Fruit fly (Drosophila melanogaster) whole organism, embryonic: ENCODE results near the gene CG12123.
A peak's percentile ranks its signal among the peaks of the same experiment; 100 is the strongest.

Source experiments
- Atf-2 ChIP-seq: fragments of 200-800 bp; sonication (Bioruptor generic); optimal IDR thresholded peaks from 2 replicates; lab custom pipeline; 2016; ENCODE audit warnings: missing biosample characterization, missing genetic modification characterization
- Atf6 ChIP-seq: fragments of 200-800 bp; sonication (Bioruptor generic); IDR thresholded peaks from 2 replicates; pipeline ENCODE4 v1.3.6; 2022; ENCODE audit warnings: missing biosample characterization, missing genetic modification characterization
- CG10267 ChIP-seq: fragments of 200-800 bp; sonication (Bioruptor generic); optimal IDR thresholded peaks from 2 replicates; lab custom pipeline; 2018; ENCODE audit warnings: missing biosample characterization, mild to moderate bottlenecking, missing genetic modification characterization, moderate library complexity
- CG10366 ChIP-seq: fragments of 200-800 bp; sonication (Bioruptor generic); IDR thresholded peaks from 2 replicates; pipeline ENCODE4 v1.3.6; 2022; ENCODE audit warnings: missing biosample characterization, missing genetic modification characterization
- CG11695 ChIP-seq: fragments of 200-800 bp; sonication (Bioruptor generic); IDR thresholded peaks from 3 replicates; pipeline ENCODE4 v1.3.6; 2022; ENCODE audit warnings: missing biosample characterization, missing genetic modification characterization
- CG13775 ChIP-seq: fragments of 200-800 bp; sonication (Bioruptor generic); optimal IDR thresholded peaks from 3 replicates; lab custom pipeline; 2017; ENCODE audit warnings: missing biosample characterization, mild to moderate bottlenecking, missing genetic modification characterization
- CG15269 ChIP-seq: fragments of 200-800 bp; sonication (Bioruptor generic); optimal IDR thresholded peaks from 2 replicates; lab custom pipeline; 2018; ENCODE audit warnings: missing biosample characterization, mild to moderate bottlenecking, missing genetic modification characterization, moderate library complexity
- CG15601 ChIP-seq: fragments of 200-800 bp; sonication (Bioruptor generic); optimal IDR thresholded peaks from 3 replicates; lab custom pipeline; 2019; ENCODE audit warnings: missing biosample characterization, mild to moderate bottlenecking, missing genetic modification characterization, moderate library complexity
- CG1602 ChIP-seq: fragments of 200-800 bp; sonication (Bioruptor generic); optimal IDR thresholded peaks from 3 replicates; lab custom pipeline; 2016; ENCODE audit warnings: missing biosample characterization, missing genetic modification characterization
- CG1603 ChIP-seq: fragments of 200-800 bp; sonication (Bioruptor generic); optimal IDR thresholded peaks from 2 replicates; lab custom pipeline; 2019; ENCODE audit warnings: missing biosample characterization, mild to moderate bottlenecking, missing genetic modification characterization, moderate library complexity
- CG16815 ChIP-seq: fragments of 200-800 bp; sonication (Bioruptor generic); optimal IDR thresholded peaks from 3 replicates; lab custom pipeline; 2017; ENCODE audit warnings: missing biosample characterization, mild to moderate bottlenecking, missing genetic modification characterization
- CG17328 ChIP-seq: fragments of 200-800 bp; sonication (Bioruptor generic); IDR thresholded peaks from 2 replicates; pipeline ENCODE4 v1.3.6; 2022; ENCODE audit warnings: missing biosample characterization, missing genetic modification characterization
- CG17361 ChIP-seq: fragments of 200-800 bp; sonication (Bioruptor generic); IDR thresholded peaks from 3 replicates; pipeline ENCODE4 v1.3.6; 2022; ENCODE audit warnings: missing biosample characterization, missing genetic modification characterization
- CG18619 ChIP-seq: fragments of 200-800 bp; sonication (Bioruptor generic); optimal IDR thresholded peaks from 3 replicates; lab custom pipeline; 2017; ENCODE audit warnings: missing biosample characterization, mild to moderate bottlenecking, missing genetic modification characterization
- CG2875 ChIP-seq: fragments of 200-800 bp; sonication (Bioruptor generic); optimal IDR thresholded peaks from 2 replicates; lab custom pipeline; 2017; ENCODE audit warnings: missing biosample characterization, mild to moderate bottlenecking, missing genetic modification characterization, missing genetic modification reagents
- CG31441 ChIP-seq: fragments of 200-800 bp; sonication (Bioruptor generic); IDR thresholded peaks from 2 replicates; pipeline ENCODE4 v1.3.6; 2022; ENCODE audit warnings: missing biosample characterization, missing genetic modification characterization
- CG32772 ChIP-seq: fragments of 200-800 bp; sonication (Bioruptor generic); IDR thresholded peaks from 2 replicates; pipeline ENCODE4 v1.3.6; 2022; ENCODE audit warnings: missing biosample characterization, missing genetic modification characterization
- CG3407 ChIP-seq: fragments of 200-800 bp; sonication (Bioruptor generic); optimal IDR thresholded peaks from 2 replicates; lab custom pipeline; 2018; ENCODE audit warnings: missing biosample characterization, mild to moderate bottlenecking, missing genetic modification characterization
- CG34422 ChIP-seq: fragments of 200-800 bp; sonication (Bioruptor generic); IDR thresholded peaks from 3 replicates; pipeline ENCODE4 v1.3.6; 2022; ENCODE audit warnings: missing biosample characterization, missing genetic modification characterization
- CG42726 ChIP-seq: fragments of 200-800 bp; sonication (Bioruptor generic); IDR thresholded peaks from 2 replicates; pipeline ENCODE4 v1.3.6; 2022; ENCODE audit warnings: missing biosample characterization, missing genetic modification characterization; ENCODE audit not compliant: partially characterized antibody
- CG4360 ChIP-seq: fragments of 200-800 bp; sonication (Bioruptor generic); IDR thresholded peaks from 2 replicates; pipeline ENCODE4 v1.3.6; 2022; ENCODE audit warnings: missing biosample characterization, missing genetic modification characterization
- CG43689 ChIP-seq: fragments of 200-800 bp; sonication (Bioruptor generic); IDR thresholded peaks from 2 replicates; pipeline ENCODE4 v1.3.6; 2022; ENCODE audit warnings: missing biosample characterization, missing genetic modification characterization
- CG4617 ChIP-seq: fragments of 200-800 bp; sonication (Bioruptor generic); optimal IDR thresholded peaks from 3 replicates; lab custom pipeline; 2016; ENCODE audit warnings: missing biosample characterization, missing genetic modification characterization, borderline replicate concordance
- CG4707 ChIP-seq: fragments of 200-800 bp; sonication (Bioruptor generic); optimal IDR thresholded peaks from 2 replicates; lab custom pipeline; 2018; ENCODE audit warnings: missing biosample characterization, mild to moderate bottlenecking, missing genetic modification characterization, moderate library complexity
- CG5245 ChIP-seq: fragments of 200-800 bp; sonication (Bioruptor generic); optimal IDR thresholded peaks from 3 replicates; lab custom pipeline; 2016; ENCODE audit warnings: missing biosample characterization, missing genetic modification characterization
- CG7987 ChIP-seq: fragments of 200-800 bp; sonication (Bioruptor generic); optimal IDR thresholded peaks from 2 replicates; lab custom pipeline; 2018; ENCODE audit warnings: missing biosample characterization, mild to moderate bottlenecking, missing genetic modification characterization, moderate library complexity
- CG8359 ChIP-seq: fragments of 200-800 bp; sonication (Bioruptor generic); optimal IDR thresholded peaks from 2 replicates; lab custom pipeline; 2017; ENCODE audit warnings: missing biosample characterization, mild to moderate bottlenecking, missing genetic modification characterization, borderline replicate concordance
- CG8765 ChIP-seq: fragments of 200-800 bp; sonication (Bioruptor generic); IDR thresholded peaks from 2 replicates; pipeline ENCODE4 v1.3.6; 2022; ENCODE audit warnings: missing biosample characterization, missing genetic modification characterization
- CG8944 ChIP-seq: fragments of 200-800 bp; sonication (Bioruptor generic); optimal IDR thresholded peaks from 3 replicates; lab custom pipeline; 2016; ENCODE audit warnings: missing biosample characterization, missing genetic modification characterization
- CkIIα-i1 ChIP-seq: fragments of 200-800 bp; sonication (Bioruptor generic); IDR thresholded peaks from 2 replicates; pipeline ENCODE4 v1.3.6; 2022; ENCODE audit warnings: missing biosample characterization, missing genetic modification characterization
- E2f2 ChIP-seq: fragments of 200-800 bp; sonication (Bioruptor generic); IDR thresholded peaks from 2 replicates; pipeline ENCODE4 v1.3.6; 2022; ENCODE audit warnings: missing biosample characterization, missing genetic modification characterization
- MBD-R2 ChIP-seq: fragments of 200-800 bp; sonication (Bioruptor generic); IDR thresholded peaks from 2 replicates; pipeline ENCODE4 v1.3.6; 2022; ENCODE audit warnings: missing biosample characterization, missing genetic modification characterization
- Max ChIP-seq: fragments of 200-800 bp; sonication (Bioruptor generic); optimal IDR thresholded peaks from 2 replicates; lab custom pipeline; 2016; ENCODE audit warnings: missing biosample characterization, mild to moderate bottlenecking, missing genetic modification characterization
- Mes4 ChIP-seq: fragments of 200-800 bp; sonication (Bioruptor generic); optimal IDR thresholded peaks from 2 replicates; lab custom pipeline; 2016; ENCODE audit warnings: missing biosample characterization, missing genetic modification characterization
- NC2β ChIP-seq: fragments of 200-800 bp; sonication (Bioruptor generic); optimal IDR thresholded peaks from 2 replicates; lab custom pipeline; 2016; ENCODE audit warnings: missing biosample characterization, missing genetic modification characterization
- Opbp ChIP-seq: fragments of 200-800 bp; sonication (Bioruptor generic); IDR thresholded peaks from 3 replicates; pipeline ENCODE4 v1.3.6; 2022; ENCODE audit warnings: missing biosample characterization, missing genetic modification characterization; ENCODE audit not compliant: partially characterized antibody
- ato ChIP-seq: fragments of 200-800 bp; sonication (Bioruptor generic); IDR thresholded peaks from 2 replicates; pipeline ENCODE4 v1.3.6; 2022; ENCODE audit warnings: missing biosample characterization, missing genetic modification characterization; ENCODE audit not compliant: partially characterized antibody
- bbx ChIP-seq: fragments of 200-800 bp; sonication (Bioruptor generic); IDR thresholded peaks from 2 replicates; pipeline ENCODE4 v1.3.6; 2022; ENCODE audit warnings: missing biosample characterization, missing genetic modification characterization; ENCODE audit not compliant: partially characterized antibody
- br ChIP-seq: fragments of >200 bp; optimal IDR thresholded peaks from 2 replicates; lab custom pipeline; 2017
- chm ChIP-seq: fragments of 200-800 bp; sonication (Bioruptor generic); IDR thresholded peaks from 2 replicates; pipeline ENCODE4 v1.3.6; 2022; ENCODE audit warnings: missing biosample characterization, missing genetic modification characterization
- gfzf ChIP-seq: fragments of 200-800 bp; sonication (Bioruptor generic); optimal IDR thresholded peaks from 2 replicates; lab custom pipeline; 2016; ENCODE audit warnings: missing biosample characterization, mild to moderate bottlenecking, missing genetic modification characterization, moderate library complexity
- h ChIP-seq: fragments of >200 bp; optimal IDR thresholded peaks from 2 replicates; lab custom pipeline; 2017
- kay ChIP-seq: fragments of 200-800 bp; sonication (Bioruptor generic); optimal IDR thresholded peaks from 2 replicates; lab custom pipeline; 2016; ENCODE audit warnings: missing biosample characterization, missing genetic modification characterization
- lbe ChIP-seq: fragments of 200-800 bp; sonication (Bioruptor generic); optimal IDR thresholded peaks from 2 replicates; lab custom pipeline; 2016; ENCODE audit warnings: missing biosample characterization, mild to moderate bottlenecking, missing genetic modification characterization
- nerfin-2 ChIP-seq: fragments of 200-800 bp; sonication (Bioruptor generic); IDR thresholded peaks from 2 replicates; pipeline ENCODE4 v1.3.6; 2022; ENCODE audit warnings: missing biosample characterization, missing genetic modification characterization; ENCODE audit not compliant: partially characterized antibody
- schlank ChIP-seq: fragments of 200-800 bp; sonication (Bioruptor generic); optimal IDR thresholded peaks from 2 replicates; lab custom pipeline; 2018; ENCODE audit warnings: missing biosample characterization, mild to moderate bottlenecking, missing genetic modification characterization
- sens ChIP-seq: fragments of 200-800 bp; sonication (Bioruptor generic); peaks from one replicate; lab custom pipeline; 2016; ENCODE audit warnings: missing biosample characterization, missing genetic modification characterization
- tup ChIP-seq: fragments of 200-800 bp; sonication (Bioruptor generic); optimal IDR thresholded peaks from 2 replicates; lab custom pipeline; 2016; ENCODE audit warnings: missing biosample characterization, mild to moderate bottlenecking, missing genetic modification characterization, moderate library complexity
- twi ChIP-seq: fragments of 200-800 bp; optimal IDR thresholded peaks from 2 replicates; lab custom pipeline; 2019; ENCODE audit warnings: missing biosample characterization, mild to moderate bottlenecking, missing genetic modification characterization, moderate library complexity
- vfl ChIP-seq: fragments of 200-800 bp; sonication (Bioruptor generic); optimal IDR thresholded peaks from 2 replicates; lab custom pipeline; 2016; ENCODE audit warnings: missing biosample characterization, missing genetic modification characterization
- zfh1 ChIP-seq: fragments of 200-800 bp; sonication (Bioruptor generic); IDR thresholded peaks from 3 replicates; pipeline ENCODE4 v1.3.6; 2022; ENCODE audit warnings: missing biosample characterization, missing genetic modification characterization

CG12123 gene

DNA sequence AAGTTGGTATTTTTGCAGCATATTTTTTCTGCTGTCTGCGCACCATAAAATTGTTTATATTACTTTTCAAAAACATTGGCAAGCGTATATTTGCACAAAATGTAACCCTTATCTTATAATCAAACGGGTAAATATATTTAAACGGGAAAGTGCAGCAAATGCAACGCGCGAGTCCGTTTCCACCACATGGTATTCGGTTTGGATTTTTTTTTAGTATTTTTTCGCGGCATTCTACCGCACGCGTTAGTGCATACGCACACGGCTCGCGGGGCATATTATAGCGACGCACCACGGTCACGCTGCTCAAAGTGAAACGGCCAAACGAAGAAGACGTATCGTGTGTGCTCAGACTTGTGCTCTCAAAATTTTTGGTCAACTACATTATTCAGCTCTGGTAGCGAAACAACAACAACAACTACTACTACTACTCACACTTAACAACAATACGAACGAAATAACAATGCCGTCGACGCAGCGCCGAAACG is 33.1 kb downstream of the CG12123 start, which contains the start of gene Trf2 (continued):
- TF ChIP-seq CG4617 (GFP tag; lab: Kevin White, UChicago), result peak; percentile 31
- TF ChIP-seq CG42726 (GFP tag; lab: Robert Waterston, UW), result peak; percentile 31; the same call in 1 of the 2 replicates
- TF ChIP-seq CG8765 (GFP tag; lab: Robert Waterston, UW), result peak; percentile 18; the same call in 1 of the 2 replicates
- TF ChIP-seq Opbp (GFP tag; lab: Robert Waterston, UW), result no peak
- peak; percentile 43; the same call in 1 of the 2 replicates for TF ChIP-seq E2f2 (GFP tag; lab: Robert Waterston, UW)
- no peak for TF ChIP-seq br
- TF ChIP-seq Atf6 (GFP tag; lab: Robert Waterston, UW), result 0 out of 2 replicates have a peak, but pooled peaks have one; percentile 38
- peak; percentile 39 for TF ChIP-seq CG7987 (GFP tag; lab: Kevin White, UChicago)
- no peak for TF ChIP-seq twi (tag; lab: Kevin White, UChicago)
- 0 out of 2 replicates have a peak, but pooled peaks have one; percentile 15 for TF ChIP-seq MBD-R2 (GFP tag; lab: Robert Waterston, UW)
- no peak for TF ChIP-seq CG32772 (GFP tag; lab: Robert Waterston, UW)
- no peak for TF ChIP-seq h (lab: Kevin White, UChicago)
- peak; percentile 49; the same call in 2 of the 3 replicates for TF ChIP-seq zfh1
- TF ChIP-seq kay (GFP tag; lab: Kevin White, UChicago), result no peak
- 0 out of 2 replicates have a peak, but pooled peaks have one; percentile 26 for TF ChIP-seq CG17328 (GFP tag; lab: Robert Waterston, UW)
- no peak for TF ChIP-seq CG1602 (GFP tag; lab: Kevin White, UChicago)
- TF ChIP-seq CG4360 (GFP tag; lab: Robert Waterston, UW), result peak; percentile 77
- peak; percentile 2 for TF ChIP-seq CG4707
- TF ChIP-seq CG5245 (GFP tag; lab: Kevin White, UChicago), result no peak
- TF ChIP-seq Atf-2 (GFP tag; lab: Kevin White, UChicago), result no peak
- no peak for TF ChIP-seq CG31441
- no peak for TF ChIP-seq CkIIα-i1 (GFP tag; lab: Robert Waterston, UW)
- peak; percentile 8 for TF ChIP-seq CG2875 (GFP tag; lab: Kevin White, UChicago)
- peak; percentile 3 for TF ChIP-seq Max
- no peak for TF ChIP-seq CG43689 (GFP tag; lab: Robert Waterston, UW)
- peak; percentile 33; the same call in 1 of the 2 replicates for TF ChIP-seq bbx (GFP tag; lab: Robert Waterston, UW)
- peak; percentile 90 for TF ChIP-seq gfzf (GFP tag; lab: Kevin White, UChicago)
- no peak for TF ChIP-seq CG3407 (GFP tag; lab: Kevin White, UChicago)
- TF ChIP-seq sens, result peak; percentile 73
- peak; percentile 44; the same call in 1 of the 3 replicates for TF ChIP-seq CG34422 (GFP tag; lab: Robert Waterston, UW)
- TF ChIP-seq schlank (tag; lab: Kevin White, UChicago), result peak; percentile 3
- TF ChIP-seq CG18619, result no peak
- TF ChIP-seq CG15601 (tag; lab: Kevin White, UChicago), result no peak
- no peak for TF ChIP-seq nerfin-2 (GFP tag; lab: Robert Waterston, UW)
- TF ChIP-seq Mes4 (GFP tag; lab: Kevin White, UChicago), result peak; percentile 6
- TF ChIP-seq CG13775, result no peak
- peak; percentile 25 for TF ChIP-seq CG10267 (tag; lab: Kevin White, UChicago)
- TF ChIP-seq CG8359 (GFP tag; lab: Kevin White, UChicago), result peak; percentile 2
- TF ChIP-seq vfl (GFP tag; lab: Kevin White, UChicago), result no peak
- peak; percentile 35 for TF ChIP-seq NC2β
- TF ChIP-seq CG8944 (GFP tag; lab: Kevin White, UChicago), result no peak
- TF ChIP-seq lbe, result no peak
- no peak for TF ChIP-seq CG16815 (GFP tag; lab: Kevin White, UChicago)
- no peak for TF ChIP-seq CG10366 (GFP tag; lab: Robert Waterston, UW)
- TF ChIP-seq tup (GFP tag; lab: Kevin White, UChicago), result no peak
- TF ChIP-seq CG1603, result peak; percentile 2
- no peak for TF ChIP-seq ato (GFP tag; lab: Robert Waterston, UW)
- no peak for TF ChIP-seq CG15269
- 0 out of 3 replicates have a peak, but pooled peaks have one; percentile 15 for TF ChIP-seq CG17361 (GFP tag; lab: Robert Waterston, UW)
- peak; percentile 89 for TF ChIP-seq chm (GFP tag; lab: Robert Waterston, UW)
- TF ChIP-seq CG11695, result peak; percentile 9; the same call in 1 of the 3 replicates
